Worm (Caenorhabditis elegans): ENCODE data around the gene nspc-9.
"Not testable (repeated sequence)": the region's sequence is repeated elsewhere in the genome, so short reads cannot be mapped to it uniquely, and the experiment has no call there.

The nspc-9 gene

ce11 chrX:12304231-12304630, 38.9 kb downstream of the nspc-9 start:
- no peak for TF ChIP-seq unc-62 (GFP tag; optimal IDR thresholded peaks at IDR 0.05)

- not testable (repeated sequence) for TF ChIP-seq unc-62 (GFP tag; optimal IDR thresholded peaks at IDR 0.05)
These were observed 40.4 kb downstream of the nspc-9 start, which contains the start of gene dot-1.3 for ce11 chrX:12302755-12303154. Gene dot-1.3, minus strand, starts transcription at chrX:12302855.

- no peak for TF ChIP-seq unc-62 (GFP tag; optimal IDR thresholded peaks at IDR 0.05)
These were observed 43.3 kb downstream of the nspc-9 start, which contains the start of gene W06D11.5 for ce11 chrX:12299834-12300233. Gene W06D11.5, plus strand, starts transcription at chrX:12300134.

- TF ChIP-seq unc-62 (GFP tag; optimal IDR thresholded peaks at IDR 0.05): no peak
These were observed 44.9 kb downstream of the nspc-9 start, which contains the start of gene W06D11.3 for ce11 chrX:12298324-12298723. Gene W06D11.3, plus strand, starts transcription at chrX:12298683.

ce11 chrX:12296392-12296791, 46.8 kb downstream of the nspc-9 start, which contains the start of gene W06D11.2:
Gene W06D11.2, minus strand, starts transcription at chrX:12296730.
- TF ChIP-seq unc-62 (GFP tag; optimal IDR thresholded peaks at IDR 0.05): no peak

- no peak for TF ChIP-seq unc-62 (GFP tag; optimal IDR thresholded peaks at IDR 0.05)
These were observed 48.9 kb downstream of the nspc-9 start, which contains the start of gene W06D11.1 for ce11 chrX:12294263-12294662. Gene W06D11.1, plus strand, starts transcription at chrX:12294563.

Data from whole organism, dauer.